Fruit fly (Drosophila melanogaster): ENCODE measurements around the gene kud.

- TF ChIP-seq CG33017 (tag; optimal IDR thresholded peaks at IDR 0.05) = peak; percentile 68
- peak; percentile 97 for TF ChIP-seq kay (GFP tag; ENCODE audit: borderline replicate concordance)
- TF ChIP-seq cnc (optimal IDR thresholded peaks at IDR 0.05) = peak in 1 of 2 experiments; percentile 1
- TF ChIP-seq Hr96 (GFP tag; optimal IDR thresholded peaks at IDR 0.05) = peak; percentile 52
- TF ChIP-seq bab1 (GFP tag; optimal IDR thresholded peaks at IDR 0.05) = peak; percentile 41
- TF ChIP-seq ovo (GFP tag; optimal IDR thresholded peaks at IDR 0.05) = peak; percentile 66
- no peak for TF ChIP-seq Crg-1 (GFP tag; optimal IDR thresholded peaks at IDR 0.05)
- no peak for TF ChIP-seq CG14711 (tag; optimal IDR thresholded peaks at IDR 0.05)
- TF ChIP-seq Clk (GFP tag; optimal IDR thresholded peaks at IDR 0.05) = peak; percentile 12
- peak; percentile 28 for TF ChIP-seq tj (GFP tag; optimal IDR thresholded peaks at IDR 0.05)
- TF ChIP-seq CG11617 (GFP tag; optimal IDR thresholded peaks at IDR 0.05) = peak; percentile 19
- peak; percentile 49 for TF ChIP-seq pad (GFP tag; optimal IDR thresholded peaks at IDR 0.05)
- TF ChIP-seq toe (GFP tag; optimal IDR thresholded peaks at IDR 0.05) = peak; percentile 48
- TF ChIP-seq Mnt (GFP tag; optimal IDR thresholded peaks at IDR 0.05) = peak; percentile 79
These were observed 44.8 kb downstream of the kud start for dm6 chr3L:16800026-16800425.
